Worm (Caenorhabditis elegans) whole organism, mixed stage, embryonic: ENCODE measurements around the gene K02A2.1.

Source experiments
- M03D4.4 ChIP-seq: sonication (generic microtip); optimal IDR thresholded peaks from 2 replicates; lab custom pipeline; 2017; ENCODE audit warnings: mild to moderate bottlenecking, missing genetic modification characterization, missing compliant biosample characterization
- bed-3 ChIP-seq: fragments of 200-800 bp; sonication (Bioruptor generic); optimal IDR thresholded peaks from 3 replicates; lab custom pipeline; 2018; ENCODE audit warnings: mild to moderate bottlenecking, missing genetic modification characterization, moderate library complexity, missing compliant biosample characterization
- blmp-1 ChIP-seq: fragments of 150-350 bp; optimal IDR thresholded peaks from 2 replicates; lab custom pipeline; 2014; ENCODE audit warnings: missing biosample characterization, missing genetic modification characterization
- ceh-39 ChIP-seq: fragments of 150-350 bp; optimal IDR thresholded peaks from 2 replicates; lab custom pipeline; 2014; ENCODE audit warnings: missing biosample characterization, missing genetic modification characterization
- ceh-43 ChIP-seq: fragments of 200-800 bp; sonication (Bioruptor generic); optimal IDR thresholded peaks from 2 replicates; lab custom pipeline; 2018; ENCODE audit warnings: mild to moderate bottlenecking, missing genetic modification characterization, moderate library complexity, missing compliant biosample characterization
- ceh-83 ChIP-seq: fragments of 200-800 bp; sonication (Bioruptor generic); optimal IDR thresholded peaks from 2 replicates; lab custom pipeline; 2018; ENCODE audit warnings: mild to moderate bottlenecking, missing genetic modification characterization, missing compliant biosample characterization
- ces-1 ChIP-seq: fragments of 150-350 bp; optimal IDR thresholded peaks from 2 replicates; lab custom pipeline; 2014; ENCODE audit warnings: missing biosample characterization, missing genetic modification reagents, missing genetic modification characterization
- cnd-1 ChIP-seq: fragments of 200-800 bp; sonication (Bioruptor generic); optimal IDR thresholded peaks from 2 replicates; lab custom pipeline; 2018; ENCODE audit warnings: mild to moderate bottlenecking, missing genetic modification characterization, missing compliant biosample characterization
- drap-1 ChIP-seq: fragments of 200-800 bp; sonication (Bioruptor generic); optimal IDR thresholded peaks from 3 replicates; lab custom pipeline; 2018; ENCODE audit warnings: mild to moderate bottlenecking, missing genetic modification characterization, missing compliant biosample characterization
- elt-1 ChIP-seq: sonication (generic microtip); optimal IDR thresholded peaks from 2 replicates; lab custom pipeline; 2017; ENCODE audit warnings: missing genetic modification characterization, mild to moderate bottlenecking, missing compliant biosample characterization, antibody characterized with exemption, moderate library complexity, borderline replicate concordance; ENCODE audit not compliant: insufficient read depth
- elt-3 ChIP-seq: fragments of 150-350 bp; optimal IDR thresholded peaks from 2 replicates; lab custom pipeline; 2014; ENCODE audit warnings: missing biosample characterization, missing genetic modification characterization
- flh-1 ChIP-seq: fragments of 200-800 bp; sonication (Bioruptor generic); optimal IDR thresholded peaks from 2 replicates; lab custom pipeline; 2018; ENCODE audit warnings: mild to moderate bottlenecking, missing genetic modification characterization, moderate library complexity, missing compliant biosample characterization
- ham-2 ChIP-seq: fragments of 200-800 bp; sonication (Bioruptor generic); optimal IDR thresholded peaks from 2 replicates; lab custom pipeline; 2018; ENCODE audit warnings: mild to moderate bottlenecking, missing genetic modification characterization, missing compliant biosample characterization
- hlh-1 ChIP-seq: fragments of 150-350 bp; optimal IDR thresholded peaks from 2 replicates; lab custom pipeline; 2014; ENCODE audit warnings: missing biosample characterization, missing genetic modification reagents, missing genetic modification characterization
- lin-13 ChIP-seq: fragments of 150-350 bp; optimal IDR thresholded peaks from 2 replicates; lab custom pipeline; 2014; ENCODE audit warnings: missing biosample characterization, missing genetic modification characterization
- lin-32 ChIP-seq: fragments of 200-800 bp; sonication (Bioruptor generic); optimal IDR thresholded peaks from 2 replicates; lab custom pipeline; 2018; ENCODE audit warnings: mild to moderate bottlenecking, missing genetic modification characterization, missing compliant biosample characterization
- lsy-2 ChIP-seq: fragments of 150-350 bp; optimal IDR thresholded peaks from 2 replicates; lab custom pipeline; 2014; ENCODE audit warnings: missing biosample characterization, missing genetic modification characterization
- mab-5 ChIP-seq: fragments of 150-350 bp; optimal IDR thresholded peaks from 2 replicates; lab custom pipeline; 2014; ENCODE audit warnings: missing biosample characterization, missing genetic modification characterization
- mep-1 ChIP-seq: fragments of 150-350 bp; optimal IDR thresholded peaks from 2 replicates; lab custom pipeline; 2017; ENCODE audit warnings: missing biosample characterization, missing genetic modification reagents, missing genetic modification characterization, inconsistent platforms
- mls-2 ChIP-seq: sonication (generic microtip); optimal IDR thresholded peaks from 2 replicates; lab custom pipeline; 2016; ENCODE audit warnings: mild to moderate bottlenecking, missing genetic modification characterization, moderate library complexity, missing compliant biosample characterization
- nhr-12 ChIP-seq: fragments of 150-350 bp; optimal IDR thresholded peaks from 2 replicates; lab custom pipeline; 2014; ENCODE audit warnings: missing biosample characterization, missing genetic modification characterization
- nhr-2 ChIP-seq: fragments of 150-350 bp; optimal IDR thresholded peaks from 2 replicates; lab custom pipeline; 2014; ENCODE audit warnings: missing biosample characterization, missing genetic modification characterization
- nhr-237 ChIP-seq: fragments of 150-350 bp; optimal IDR thresholded peaks from 2 replicates; lab custom pipeline; 2014; ENCODE audit warnings: missing biosample characterization, missing genetic modification characterization
- nhr-28 ChIP-seq: fragments of 150-350 bp; optimal IDR thresholded peaks from 2 replicates; lab custom pipeline; 2014; ENCODE audit warnings: missing biosample characterization, missing genetic modification characterization
- nhr-76 ChIP-seq: sonication (generic microtip); optimal IDR thresholded peaks from 2 replicates; lab custom pipeline; 2017; ENCODE audit warnings: missing biosample characterization, missing genetic modification characterization
- pha-4 ChIP-seq: fragments of 150-350 bp; optimal IDR thresholded peaks from 2 replicates; lab custom pipeline; 2018; ENCODE audit warnings: missing biosample characterization, missing genetic modification reagents, missing genetic modification characterization
- snpc-4 ChIP-seq: fragments of 150-350 bp; optimal IDR thresholded peaks from 2 replicates; lab custom pipeline; 2014; ENCODE audit warnings: missing biosample characterization, missing genetic modification characterization
- sptf-1 ChIP-seq: sonication (generic microtip); optimal IDR thresholded peaks from 2 replicates; lab custom pipeline; 2017; ENCODE audit warnings: mild to moderate bottlenecking, missing genetic modification characterization, moderate library complexity, missing compliant biosample characterization
- tbx-8 ChIP-seq: fragments of 200-800 bp; sonication (Bioruptor generic); optimal IDR thresholded peaks from 2 replicates; lab custom pipeline; 2018; ENCODE audit warnings: mild to moderate bottlenecking, missing genetic modification characterization, moderate library complexity, missing compliant biosample characterization
- unc-120 ChIP-seq: sonication (generic microtip); optimal IDR thresholded peaks from 2 replicates; lab custom pipeline; 2017; ENCODE audit warnings: missing genetic modification characterization, missing compliant biosample characterization; ENCODE audit not compliant: poor library complexity, severe bottlenecking
- unc-39 ChIP-seq: fragments of 150-350 bp; optimal IDR thresholded peaks from 2 replicates; lab custom pipeline; 2014; ENCODE audit warnings: missing biosample characterization, missing genetic modification characterization
- unc-62 ChIP-seq: fragments of 150-350 bp; optimal IDR thresholded peaks from 2 replicates; lab custom pipeline; 2014; ENCODE audit warnings: missing biosample characterization, missing genetic modification reagents, missing genetic modification characterization
- zip-8 ChIP-seq: fragments of 150-350 bp; optimal IDR thresholded peaks from 2 replicates; lab custom pipeline; 2014; ENCODE audit warnings: missing biosample characterization, missing genetic modification characterization
- ztf-11 ChIP-seq: fragments of 150-350 bp; optimal IDR thresholded peaks from 2 replicates; lab custom pipeline; 2014; ENCODE audit warnings: missing biosample characterization, missing genetic modification characterization

The K02A2.1 gene

ce11 chrII:7413275-7413674 is 21.8 kb upstream of the K02A2.1 start:
- TF ChIP-seq ztf-11 (tag; lab: Kevin White, UChicago) (no peak), ham-2 (no peak), unc-120 (tag; lab: Kevin White, UChicago) (no peak), lin-32 (GFP tag; lab: Kevin White, UChicago) (no peak), flh-1 (GFP tag; lab: Kevin White, UChicago) (no peak), ceh-39 (no peak), bed-3 (GFP tag; lab: Kevin White, UChicago) (no peak)

ce11 chrII:7413764-7414163 is 21.3 kb upstream of the K02A2.1 start:
- TF ChIP-seq bed-3 (GFP tag; lab: Kevin White, UChicago): no peak
- TF ChIP-seq flh-1 (GFP tag; lab: Kevin White, UChicago): no peak
- no peak for TF ChIP-seq cnd-1 (tag; lab: Kevin White, UChicago)
- TF ChIP-seq snpc-4 (tag; lab: Kevin White, UChicago): no peak
- TF ChIP-seq unc-39: no peak
- TF ChIP-seq lin-13: no peak
- no peak for TF ChIP-seq lsy-2 (tag; lab: Kevin White, UChicago)
- no peak for TF ChIP-seq tbx-8 (GFP tag; lab: Kevin White, UChicago)
- TF ChIP-seq ham-2: no peak
- TF ChIP-seq mab-5 (tag; lab: Kevin White, UChicago): no peak
- no peak for TF ChIP-seq elt-3 (tag; lab: Kevin White, UChicago)
- no peak for TF ChIP-seq nhr-2 (tag; lab: Kevin White, UChicago)

- no peak for TF ChIP-seq ces-1 (GFP tag; lab: Kevin White, UChicago)
- no peak for TF ChIP-seq hlh-1
- no peak for TF ChIP-seq mab-5 (tag; lab: Kevin White, UChicago)
- TF ChIP-seq ceh-39: no peak
- TF ChIP-seq zip-8 (tag; lab: Kevin White, UChicago): no peak
- no peak for TF ChIP-seq bed-3 (GFP tag; lab: Kevin White, UChicago)
- no peak for TF ChIP-seq ham-2
- no peak for TF ChIP-seq drap-1 (GFP tag; lab: Kevin White, UChicago)
- TF ChIP-seq unc-120 (tag; lab: Kevin White, UChicago): no peak
- TF ChIP-seq ceh-43 (GFP tag; lab: Kevin White, UChicago): no peak
Measured at ce11 chrII:7419563-7419962, 15.5 kb upstream of the K02A2.1 start.

ce11 chrII:7420157-7420556 is 14.9 kb upstream of the K02A2.1 start:
- TF ChIP-seq mab-5 (tag; lab: Kevin White, UChicago) (no peak), zip-8 (tag; lab: Kevin White, UChicago) (no peak), ham-2 (no peak), unc-39 (no peak), unc-120 (tag; lab: Kevin White, UChicago) (no peak), ceh-83 (GFP tag; lab: Kevin White, UChicago) (no peak), hlh-1 (no peak), bed-3 (GFP tag; lab: Kevin White, UChicago) (no peak), nhr-237 (tag; lab: Kevin White, UChicago) (no peak), lsy-2 (tag; lab: Kevin White, UChicago) (no peak), ces-1 (GFP tag; lab: Kevin White, UChicago) (no peak), flh-1 (GFP tag; lab: Kevin White, UChicago) (no peak), blmp-1 (tag; lab: Kevin White, UChicago) (no peak), tbx-8 (GFP tag; lab: Kevin White, UChicago) (no peak), nhr-28 (no peak), ceh-39 (no peak), M03D4.4 (tag; lab: Kevin White, UChicago) (no peak), cnd-1 (tag; lab: Kevin White, UChicago) (no peak), sptf-1 (tag; lab: Kevin White, UChicago) (no peak)

- TF ChIP-seq elt-1: no peak
- TF ChIP-seq ham-2: no peak
- no peak for TF ChIP-seq unc-39
Measured at ce11 chrII:7420796-7421386, 14.2 kb upstream of the K02A2.1 start.

ce11 chrII:7432327-7432726 is 2.7 kb upstream of the K02A2.1 start, which contains the start of gene srd-54:
Gene srd-54, plus strand, starts transcription at chrII:7432627.
- TF ChIP-seq lsy-2 (tag; lab: Kevin White, UChicago): no peak
- TF ChIP-seq mep-1 (tag; lab: Kevin White, UChicago): no peak
- no peak for TF ChIP-seq flh-1 (GFP tag; lab: Kevin White, UChicago)
- no peak for TF ChIP-seq lin-13
- no peak for TF ChIP-seq ceh-39
- TF ChIP-seq unc-62 (GFP tag; lab: Kevin White, UChicago): no peak
- TF ChIP-seq snpc-4 (tag; lab: Kevin White, UChicago): no peak
- TF ChIP-seq ham-2: no peak
- no peak for TF ChIP-seq elt-3 (tag; lab: Kevin White, UChicago)
- no peak for TF ChIP-seq nhr-12 (tag; lab: Kevin White, UChicago)
- no peak for TF ChIP-seq nhr-76
- TF ChIP-seq mls-2: no peak
- no peak for TF ChIP-seq nhr-2 (tag; lab: Kevin White, UChicago)
- no peak for TF ChIP-seq hlh-1
- no peak for TF ChIP-seq tbx-8 (GFP tag; lab: Kevin White, UChicago)
- no peak for TF ChIP-seq elt-1
- no peak for TF ChIP-seq cnd-1 (tag; lab: Kevin White, UChicago)
- no peak for TF ChIP-seq pha-4 (tag; lab: Kevin White, UChicago)
